Fruit fly (Drosophila melanogaster) whole organism: ENCODE data around the gene hec.

Experiments used
- CG8478 ChIP-seq: fragments of >200 bp; optimal IDR thresholded peaks from 2 replicates; lab custom pipeline; 2018; ENCODE audit warnings: inconsistent platforms
- Dll ChIP-seq: fragments of >200 bp; optimal IDR thresholded peaks from 2 replicates; lab custom pipeline; 2017
- pan ChIP-seq: fragments of >200 bp; optimal IDR thresholded peaks from 2 replicates; lab custom pipeline; 2017
- psq ChIP-seq: fragments of >200 bp; optimal IDR thresholded peaks from 2 replicates; lab custom pipeline; 2017
- usp ChIP-seq: fragments of >200 bp; optimal IDR thresholded peaks from 2 replicates; lab custom pipeline; 2017; ENCODE audit warnings: missing biosample characterization, missing genetic modification characterization, mixed read lengths

DNA sequence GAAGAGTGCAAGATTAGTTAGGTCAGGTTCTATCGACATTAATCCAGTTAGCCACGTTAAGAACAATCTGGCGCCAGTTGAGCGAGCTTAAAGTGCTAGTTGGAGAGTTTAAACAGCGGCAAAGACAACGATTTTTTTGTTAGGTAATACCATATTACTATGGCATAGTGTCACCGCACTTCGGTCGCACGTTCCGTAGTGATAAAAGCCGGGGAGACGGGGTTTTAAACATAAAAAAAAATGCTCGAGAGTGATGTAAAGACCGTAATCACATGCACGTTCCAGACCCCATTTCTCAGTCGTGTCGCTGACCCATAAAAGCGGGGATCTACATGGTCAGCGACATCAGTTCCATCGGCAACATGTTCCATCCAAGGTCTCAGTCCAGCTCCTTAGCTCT, 1.7 kb upstream of the hec start, which contains the start of gene CG32642:
- TF ChIP-seq pan, result no peak
- no peak for TF ChIP-seq usp
- no peak for TF ChIP-seq Dll (lab: Kevin White, UChicago)
- no peak for TF ChIP-seq psq (lab: Kevin White, UChicago)
- TF ChIP-seq CG8478 (lab: Kevin White, UChicago), result no peak
